Worm (Caenorhabditis elegans) whole organism, mixed stage, embryonic: Measurements from ENCODE around the gene F40F8.5.

ENCODE experiments used
- blmp-1 ChIP-seq: fragments of 150-350 bp; optimal IDR thresholded peaks from 2 replicates; lab custom pipeline; 2014; ENCODE audit warnings: missing biosample characterization, missing genetic modification characterization
- elt-3 ChIP-seq: fragments of 150-350 bp; optimal IDR thresholded peaks from 2 replicates; lab custom pipeline; 2014; ENCODE audit warnings: missing biosample characterization, missing genetic modification characterization
- lin-13 ChIP-seq: fragments of 150-350 bp; optimal IDR thresholded peaks from 2 replicates; lab custom pipeline; 2014; ENCODE audit warnings: missing biosample characterization, missing genetic modification characterization
- lin-32 ChIP-seq: fragments of 200-800 bp; sonication (Bioruptor generic); optimal IDR thresholded peaks from 2 replicates; lab custom pipeline; 2018; ENCODE audit warnings: mild to moderate bottlenecking, missing genetic modification characterization, missing compliant biosample characterization
- mep-1 ChIP-seq: fragments of 150-350 bp; optimal IDR thresholded peaks from 2 replicates; lab custom pipeline; 2017; ENCODE audit warnings: missing biosample characterization, missing genetic modification reagents, missing genetic modification characterization, inconsistent platforms
- nhr-28 ChIP-seq: fragments of 150-350 bp; optimal IDR thresholded peaks from 2 replicates; lab custom pipeline; 2014; ENCODE audit warnings: missing biosample characterization, missing genetic modification characterization
- pha-4 ChIP-seq: fragments of 150-350 bp; optimal IDR thresholded peaks from 2 replicates; lab custom pipeline; 2018; ENCODE audit warnings: missing biosample characterization, missing genetic modification reagents, missing genetic modification characterization
- snpc-4 ChIP-seq: fragments of 150-350 bp; optimal IDR thresholded peaks from 2 replicates; lab custom pipeline; 2014; ENCODE audit warnings: missing biosample characterization, missing genetic modification characterization
- sptf-1 ChIP-seq: sonication (generic microtip); optimal IDR thresholded peaks from 2 replicates; lab custom pipeline; 2017; ENCODE audit warnings: mild to moderate bottlenecking, missing genetic modification characterization, moderate library complexity, missing compliant biosample characterization

ce11 chrII:11132542-11132941 lies 2.2 kb downstream of the F40F8.5 start, which contains the start of gene F40F8.11:
- TF ChIP-seq sptf-1 (tag; lab: Kevin White, UChicago) = no peak
- no peak for TF ChIP-seq lin-32
- TF ChIP-seq blmp-1 (tag; lab: Kevin White, UChicago) = peak; percentile 4
- no peak for TF ChIP-seq pha-4 (tag; lab: Kevin White, UChicago)
- no peak for TF ChIP-seq nhr-28 (tag; lab: Kevin White, UChicago)
- no peak for TF ChIP-seq snpc-4
- TF ChIP-seq lin-13 (tag; lab: Kevin White, UChicago) = no peak
- TF ChIP-seq mep-1 (tag; lab: Kevin White, UChicago) = no peak
- TF ChIP-seq elt-3 = no peak
